Fruit fly (Drosophila melanogaster) Kc167 (cell line): ENCODE measurements around the gene Uba5.

Source experiments
- Myc ChIP-seq: fragments of >200 bp; optimal IDR thresholded peaks from 2 replicates; lab custom pipeline; 2017; ENCODE audit warnings: missing external identifiers
- Sin3A ChIP-seq: fragments of >200 bp; optimal IDR thresholded peaks from 2 replicates; lab custom pipeline; 2018; ENCODE audit warnings: missing external identifiers
- h ChIP-seq: fragments of >200 bp; optimal IDR thresholded peaks from 3 replicates; lab custom pipeline; 2018; ENCODE audit warnings: missing external identifiers
- insv ChIP-seq: fragments of >200 bp; optimal IDR thresholded peaks from 3 replicates; lab custom pipeline; 2018; ENCODE audit warnings: missing external identifiers
- psq ChIP-seq: fragments of >200 bp; optimal IDR thresholded peaks from 2 replicates; lab custom pipeline; 2017; ENCODE audit warnings: missing external identifiers
- ttk ChIP-seq: sonication (Bioruptor generic); optimal IDR thresholded peaks from 2 replicates; lab custom pipeline; 2017; ENCODE audit warnings: missing external identifiers

Uba5 gene

dm6 chrX:11531245-11531644 lies 47.9 kb downstream of the Uba5 start:
- no peak for TF ChIP-seq Sin3A
- TF ChIP-seq insv (lab: Kevin White, UChicago), result no peak
- TF ChIP-seq ttk, result no peak
- no peak for TF ChIP-seq psq (lab: Kevin White, UChicago)
- no peak for TF ChIP-seq Myc (lab: Kevin White, UChicago)
- TF ChIP-seq h (lab: Kevin White, UChicago), result no peak
